Fruit fly (Drosophila melanogaster) whole organism, prepupa: Measurements from ENCODE around the gene ND-PDSW.

Experiments
- Blimp-1 ChIP-seq: fragments of 200-800 bp; sonication (Bioruptor generic); optimal IDR thresholded peaks from 3 replicates; lab custom pipeline; 2017; ENCODE audit warnings: missing biosample characterization, missing genetic modification characterization, mild to moderate bottlenecking, moderate library complexity, missing genetic modification reagents
- CG34406 ChIP-seq: fragments of 200-800 bp; sonication (Bioruptor generic); optimal IDR thresholded peaks from 3 replicates; lab custom pipeline; 2016; ENCODE audit warnings: missing biosample characterization, missing genetic modification characterization
- Eip93F ChIP-seq: fragments of 200-800 bp; sonication (Bioruptor generic); optimal IDR thresholded peaks from 2 replicates; lab custom pipeline; 2016; ENCODE audit warnings: missing biosample characterization, mild to moderate bottlenecking, missing genetic modification characterization
- Hr39 ChIP-seq: fragments of 200-800 bp; sonication (Bioruptor generic); optimal IDR thresholded peaks from 2 replicates; lab custom pipeline; 2016; ENCODE audit warnings: missing biosample characterization, missing genetic modification characterization
- OdsH ChIP-seq: fragments of 200-800 bp; sonication (Bioruptor generic); optimal IDR thresholded peaks from 3 replicates; lab custom pipeline; 2016; ENCODE audit warnings: missing biosample characterization, missing genetic modification characterization
- Sox102F ChIP-seq: fragments of 200-800 bp; sonication (Bioruptor generic); optimal IDR thresholded peaks from 2 replicates; lab custom pipeline; 2016; ENCODE audit warnings: missing biosample characterization, mild to moderate bottlenecking, missing genetic modification characterization
- cyc ChIP-seq: fragments of 200-800 bp; sonication (Bioruptor generic); optimal IDR thresholded peaks from 3 replicates; lab custom pipeline; 2016; ENCODE audit warnings: missing biosample characterization, missing genetic modification characterization
- eg ChIP-seq: fragments of 200-800 bp; sonication (Bioruptor generic); IDR thresholded peaks from 3 replicates; pipeline ENCODE4 v1.3.6; 2022; ENCODE audit warnings: missing biosample characterization, missing genetic modification characterization
- fd59A ChIP-seq: fragments of 200-800 bp; sonication (Bioruptor generic); optimal IDR thresholded peaks from 2 replicates; lab custom pipeline; 2017; ENCODE audit warnings: missing biosample characterization, mild to moderate bottlenecking, missing genetic modification characterization, missing genetic modification reagents
- pdm3 ChIP-seq: fragments of 200-800 bp; sonication (Bioruptor generic); optimal IDR thresholded peaks from 3 replicates; lab custom pipeline; 2016; ENCODE audit warnings: missing biosample characterization, missing genetic modification characterization
- topi ChIP-seq: fragments of 200-800 bp; sonication (Bioruptor generic); optimal IDR thresholded peaks from 3 replicates; lab custom pipeline; 2016; ENCODE audit warnings: missing biosample characterization, missing genetic modification characterization

DNA sequence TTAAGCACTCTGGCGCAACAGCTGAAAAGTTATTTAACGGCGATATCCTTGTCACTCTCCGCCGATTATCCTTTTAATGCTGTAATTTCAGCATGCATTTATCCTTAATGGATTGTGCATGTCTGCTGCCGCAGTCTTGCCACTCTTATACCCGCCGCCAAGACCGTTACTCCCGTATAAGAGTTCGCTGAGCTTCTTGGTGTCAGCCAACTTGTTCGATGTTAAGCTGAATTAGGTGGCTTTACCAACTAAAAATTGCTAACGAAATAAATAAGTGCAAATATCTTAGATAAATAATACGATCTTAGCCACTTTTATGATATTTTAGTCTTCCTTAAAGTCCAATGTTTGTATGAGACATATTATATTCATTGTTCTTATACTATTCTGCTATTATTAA is 24.8 kb upstream of the ND-PDSW start:
- TF ChIP-seq cyc (GFP tag; lab: Kevin White, UChicago) (no peak), eg (no peak), pdm3 (GFP tag; lab: Kevin White, UChicago) (no peak), topi (GFP tag; lab: Kevin White, UChicago) (no peak), fd59A (GFP tag; lab: Kevin White, UChicago) (no peak), CG34406 (GFP tag; lab: Kevin White, UChicago) (no peak), Sox102F (GFP tag; lab: Kevin White, UChicago) (no peak), OdsH (GFP tag; lab: Kevin White, UChicago) (no peak), Eip93F (no peak), Blimp-1 (GFP tag; lab: Kevin White, UChicago) (no peak), Hr39 (GFP tag; lab: Kevin White, UChicago) (no peak)
